Worm (Caenorhabditis elegans) whole organism, L3 larva: Measurements from ENCODE around the gene dph-3.

Experiments
- elt-1 ChIP-seq: fragments of 150-350 bp; optimal IDR thresholded peaks from 2 replicates; lab custom pipeline; 2014; ENCODE audit warnings: missing biosample characterization, missing genetic modification characterization
- lin-39 ChIP-seq: fragments of 150-350 bp; optimal IDR thresholded peaks from 2 replicates; lab custom pipeline; 2018; ENCODE audit warnings: missing biosample characterization, missing genetic modification reagents, missing genetic modification characterization
- nhr-11 ChIP-seq: fragments of 150-350 bp; optimal IDR thresholded peaks from 2 replicates; lab custom pipeline; 2014; ENCODE audit warnings: missing biosample characterization, missing genetic modification characterization
- ztf-11 ChIP-seq: fragments of 150-350 bp; optimal IDR thresholded peaks from 2 replicates; lab custom pipeline; 2014; ENCODE audit warnings: missing biosample characterization, missing genetic modification characterization

DNA sequence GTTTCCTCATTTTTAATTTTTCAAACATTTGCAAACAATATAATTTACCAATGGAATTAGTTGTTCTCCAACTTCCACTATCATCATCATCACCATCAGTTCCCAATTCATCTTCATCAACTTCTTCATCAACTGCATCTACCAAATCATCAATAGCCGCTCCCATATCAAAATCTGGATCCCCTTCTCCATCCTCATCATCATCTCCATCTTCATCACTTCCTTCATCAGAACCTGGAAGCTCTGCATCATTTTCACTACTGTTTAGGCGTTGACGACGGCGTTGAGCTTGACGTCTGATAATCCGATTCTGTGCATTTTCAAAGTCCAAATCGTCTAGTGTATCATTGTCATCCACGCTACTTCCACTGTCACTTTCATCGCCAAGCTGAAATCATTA, 9.1 kb upstream of the dph-3 start:
- TF ChIP-seq elt-1 (tag; lab: Kevin White, UChicago) (no peak), ztf-11 (tag; lab: Kevin White, UChicago) (no peak), nhr-11 (tag; lab: Kevin White, UChicago) (no peak), lin-39 (tag; lab: Kevin White, UChicago) (no peak)
